Worm (Caenorhabditis elegans): Measurements from ENCODE around the gene F42G4.7.

- TF ChIP-seq nhr-237 (tag; optimal IDR thresholded peaks at IDR 0.05) (no peak), nhr-76 (tag; optimal IDR thresholded peaks at IDR 0.05) (no peak), blmp-1 (tag; optimal IDR thresholded peaks at IDR 0.05) (no peak), lin-13 (tag; optimal IDR thresholded peaks at IDR 0.05) (no peak), snpc-4 (tag; optimal IDR thresholded peaks at IDR 0.05) (no peak)
Measured at ce11 chrII:13036717-13037116, 10.4 kb downstream of the F42G4.7 start, which contains the start of gene F18A11.3.

Measured in whole organism, mixed stage, embryonic.